Worm (Caenorhabditis elegans): Measurements from ENCODE around the gene irld-25.
"Not testable (repeated sequence)": the region's sequence is repeated elsewhere in the genome, so short reads cannot be mapped to it uniquely, and the experiment has no call there.

- not testable (repeated sequence) for TF ChIP-seq ama-1 (optimal IDR thresholded peaks at IDR 0.05); nfya-1 (tag; optimal IDR thresholded peaks at IDR 0.05); madf-2 (tag; optimal IDR thresholded peaks at IDR 0.05); nhr-11 (tag; optimal IDR thresholded peaks at IDR 0.05); pros-1 (tag; optimal IDR thresholded peaks at IDR 0.05); elt-2 (tag; optimal IDR thresholded peaks at IDR 0.05); hlh-15 (tag; optimal IDR thresholded peaks at IDR 0.05); ceh-30 (tag; optimal IDR thresholded peaks at IDR 0.05); pqm-1 (tag; optimal IDR thresholded peaks at IDR 0.05); sox-4 (tag; optimal IDR thresholded peaks at IDR 0.05)
Measured at ce11 chrV:15215175-15215574, 6.3 kb upstream of the irld-25 start, which contains the start of gene sri-26.
